Fruit fly (Drosophila melanogaster) whole organism, prepupa: ENCODE data around the gene pall.
A peak's percentile ranks its signal among the peaks of the same experiment; 100 is the strongest.

ENCODE experiments used
- Eip93F ChIP-seq: fragments of 200-800 bp; sonication (Bioruptor generic); optimal IDR thresholded peaks from 2 replicates; lab custom pipeline; 2016; ENCODE audit warnings: missing biosample characterization, mild to moderate bottlenecking, missing genetic modification characterization
- Lpt ChIP-seq: fragments of 200-800 bp; sonication (Bioruptor generic); optimal IDR thresholded peaks from 3 replicates; lab custom pipeline; 2016; ENCODE audit warnings: missing biosample characterization, missing genetic modification characterization
- Sox102F ChIP-seq: fragments of 200-800 bp; sonication (Bioruptor generic); optimal IDR thresholded peaks from 2 replicates; lab custom pipeline; 2016; ENCODE audit warnings: missing biosample characterization, mild to moderate bottlenecking, missing genetic modification characterization

dm6 chr3L:9451522-9452118 lies 36.0 kb downstream of the pall start, which contains the start of the genes CG3448 and ghi:
- TF ChIP-seq Lpt (GFP tag; lab: Kevin White, UChicago): peak; percentile 56
- TF ChIP-seq Sox102F (GFP tag; lab: Kevin White, UChicago): no peak
- TF ChIP-seq Eip93F (GFP tag; lab: Kevin White, UChicago): peak; percentile 64
